Fruit fly (Drosophila melanogaster): ENCODE data around the gene CG4267.

- TF ChIP-seq tj (GFP tag; optimal IDR thresholded peaks at IDR 0.05) (peak; percentile 82), ovo (GFP tag; optimal IDR thresholded peaks at IDR 0.05) (peak; percentile 32), CG12768 (GFP tag; optimal IDR thresholded peaks at IDR 0.05) (peak; percentile 70)
Observed at dm6 chr2L:2202853-2203717, 39.1 kb upstream of the CG4267 start.
